Fruit fly (Drosophila melanogaster): ENCODE results near the gene Lsp2.
A peak's percentile ranks its signal among the peaks of the same experiment; 100 is the strongest.

The Lsp2 gene

DNA sequence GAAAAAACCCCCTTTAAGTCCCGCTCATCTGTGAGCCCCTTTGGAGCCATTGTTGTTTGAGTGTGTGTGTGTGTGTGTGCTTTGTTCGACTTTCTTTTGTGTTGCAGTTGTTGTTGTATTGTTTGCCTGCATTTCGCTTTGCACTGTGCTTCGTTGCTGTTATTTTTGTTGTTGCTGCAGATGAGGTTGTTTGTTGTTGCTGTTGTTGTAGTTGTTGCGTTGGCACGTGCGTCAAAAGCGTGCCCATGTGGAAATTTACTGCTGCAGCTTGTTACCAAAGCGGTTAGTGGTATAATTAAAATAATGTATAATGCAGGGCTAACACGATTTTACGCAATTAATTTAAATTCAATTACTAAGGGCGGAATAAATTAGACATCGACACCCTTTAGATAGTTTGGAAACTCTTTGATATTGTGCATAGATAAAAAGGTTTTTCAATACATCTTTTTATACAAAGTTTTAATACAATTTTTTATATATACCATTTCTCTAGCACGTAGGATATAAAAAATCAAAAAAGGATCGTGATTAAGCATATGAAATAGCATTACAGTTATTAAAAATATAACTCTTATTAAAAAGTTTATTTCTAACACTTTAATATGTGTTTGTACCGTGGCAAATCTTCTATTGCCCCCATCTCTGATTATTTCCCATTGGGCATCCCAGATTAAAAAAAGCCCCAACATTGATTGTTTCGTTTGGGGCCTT lies 38.9 kb upstream of the Lsp2 start (continued):
- TF ChIP-seq CG6792 (GFP tag; optimal IDR thresholded peaks at IDR 0.05) (peak; percentile 18), CG9139 (GFP tag; optimal IDR thresholded peaks at IDR 0.05) (no peak), CG11294 (GFP tag; IDR thresholded peaks at IDR 0.05) (no peak), CG8632 (GFP tag; optimal IDR thresholded peaks at IDR 0.05) (peak; percentile 47), Sox15 (GFP tag; optimal IDR thresholded peaks at IDR 0.05) (peak; percentile 15), Blimp-1 (GFP tag; optimal IDR thresholded peaks at IDR 0.05) (peak; percentile 40), CG34406 (GFP tag; optimal IDR thresholded peaks at IDR 0.05) (peak; percentile 58), OdsH (GFP tag; optimal IDR thresholded peaks at IDR 0.05) (peak; percentile 46), CG10669 (GFP tag; optimal IDR thresholded peaks at IDR 0.05) (no peak), CG3919 (GFP tag; optimal IDR thresholded peaks at IDR 0.05) (peak; percentile 55), acj6 (GFP tag; optimal IDR thresholded peaks at IDR 0.05) (peak; percentile 44), Ets21C (GFP tag; optimal IDR thresholded peaks at IDR 0.05) (peak; percentile 23), cyc (GFP tag; optimal IDR thresholded peaks at IDR 0.05) (peak; percentile 32), spab (GFP tag; optimal IDR thresholded peaks at IDR 0.05) (no peak), CG6854 (GFP tag; optimal IDR thresholded peaks at IDR 0.05) (peak; percentile 40), CG6163 (GFP tag; IDR thresholded peaks at IDR 0.05) (peak; percentile 61; the same call in 2 of the 3 replicates), Hr4 (GFP tag; optimal IDR thresholded peaks at IDR 0.05) (no peak), Met (GFP tag; optimal IDR thresholded peaks at IDR 0.05) (peak; percentile 79), CG4318 (GFP tag; optimal IDR thresholded peaks at IDR 0.05) (no peak), Eip93F (GFP tag; optimal IDR thresholded peaks at IDR 0.05) (no peak), dac (GFP tag; optimal IDR thresholded peaks at IDR 0.05) (no peak), Sox14 (GFP tag; optimal IDR thresholded peaks at IDR 0.05) (peak; percentile 74), CG6276 (GFP tag; optimal IDR thresholded peaks at IDR 0.05) (peak; percentile 44), Eip75B (GFP tag; optimal IDR thresholded peaks at IDR 0.05) (peak; percentile 18), Lpt (GFP tag; optimal IDR thresholded peaks at IDR 0.05) (peak; percentile 0), CG8319 (GFP tag; optimal IDR thresholded peaks at IDR 0.05) (peak; percentile 33), Hr38 (GFP tag; optimal IDR thresholded peaks at IDR 0.05) (no peak), CG11902 (GFP tag; optimal IDR thresholded peaks at IDR 0.05) (no peak), eg (GFP tag; IDR thresholded peaks at IDR 0.05) (0 out of 3 replicates have a peak, but pooled peaks have one; percentile 19), Ets96B (tag; optimal IDR thresholded peaks at IDR 0.05) (peak; percentile 5), CG16779 (tag; optimal IDR thresholded peaks at IDR 0.05) (no peak), CG15336 (GFP tag; IDR thresholded peaks at IDR 0.05) (no peak), svp (GFP tag) (peak; percentile 74), topi (GFP tag; optimal IDR thresholded peaks at IDR 0.05) (peak; percentile 45), CG32006 (GFP tag; optimal IDR thresholded peaks at IDR 0.05) (peak; percentile 52), CG1621 (tag; optimal IDR thresholded peaks at IDR 0.05) (no peak)

DNA sequence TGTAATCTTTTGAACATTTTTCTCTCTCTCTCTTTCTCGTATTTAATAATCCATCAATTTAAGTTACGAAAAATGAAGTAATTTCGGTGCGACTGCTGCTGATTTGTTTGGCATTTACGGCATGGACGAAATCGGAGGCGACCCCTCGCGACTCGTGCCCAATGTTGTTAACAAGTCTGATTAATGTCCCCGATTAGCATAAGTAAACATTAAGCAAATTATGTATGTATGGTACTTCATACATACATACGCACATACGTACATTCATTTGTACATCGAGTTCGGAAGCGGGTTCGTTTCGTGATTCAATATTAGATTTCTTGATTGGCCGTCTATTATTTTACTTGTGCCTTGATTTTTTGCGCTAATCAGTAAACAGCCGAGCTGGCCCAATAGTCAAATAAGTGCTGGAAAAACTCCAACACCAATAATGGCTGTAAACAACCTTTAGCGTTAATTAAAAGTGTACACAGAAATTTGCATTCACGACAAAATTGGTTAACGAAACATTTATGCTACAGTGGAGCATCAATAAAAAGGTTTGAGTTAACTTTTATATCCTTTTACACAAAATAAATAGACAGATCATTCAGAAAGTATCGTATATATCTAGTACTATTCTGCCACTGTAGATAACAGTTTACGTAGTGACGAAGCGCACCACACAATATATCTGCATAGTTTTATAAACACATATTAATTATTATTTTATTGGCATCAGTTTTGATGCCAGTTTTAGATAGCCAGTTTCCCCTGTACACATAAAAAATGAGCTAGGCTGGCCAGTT lies 38.1 kb upstream of the Lsp2 start:
- TF ChIP-seq fd85E (GFP tag; optimal IDR thresholded peaks at IDR 0.05) (no peak), Sox102F (GFP tag; optimal IDR thresholded peaks at IDR 0.05) (peak; percentile 38), CG8119 (GFP tag; IDR thresholded peaks at IDR 0.05) (peak; percentile 49; the same call in 2 of the 3 replicates), Met (GFP tag; optimal IDR thresholded peaks at IDR 0.05) (peak; percentile 22), eg (GFP tag; IDR thresholded peaks at IDR 0.05) (peak; percentile 73), CG6163 (GFP tag; IDR thresholded peaks at IDR 0.05) (0 out of 3 replicates have a peak, but pooled peaks have one; percentile 32), ss (GFP tag; optimal IDR thresholded peaks at IDR 0.05) (no peak), CG3032 (tag; optimal IDR thresholded peaks at IDR 0.05) (peak; percentile 15), CG31627 (GFP tag; optimal IDR thresholded peaks at IDR 0.05) (peak; percentile 1), CG8632 (GFP tag; optimal IDR thresholded peaks at IDR 0.05) (peak; percentile 2), Hr39 (GFP tag; optimal IDR thresholded peaks at IDR 0.05) (peak; percentile 22), Eip75B (GFP tag; optimal IDR thresholded peaks at IDR 0.05) (no peak), Smox (GFP tag; optimal IDR thresholded peaks at IDR 0.05) (peak; percentile 14), spab (GFP tag; optimal IDR thresholded peaks at IDR 0.05) (no peak), CG6792 (GFP tag; optimal IDR thresholded peaks at IDR 0.05) (no peak), fkh (GFP tag; optimal IDR thresholded peaks at IDR 0.05) (peak; percentile 86), CG6808 (GFP tag; optimal IDR thresholded peaks at IDR 0.05) (no peak), OdsH (GFP tag; optimal IDR thresholded peaks at IDR 0.05) (peak; percentile 36), CG4318 (GFP tag; optimal IDR thresholded peaks at IDR 0.05) (no peak), CG10669 (GFP tag; optimal IDR thresholded peaks at IDR 0.05) (no peak), CG34406 (GFP tag; optimal IDR thresholded peaks at IDR 0.05) (no peak), vri (GFP tag; optimal IDR thresholded peaks at IDR 0.05) (no peak), CG11294 (GFP tag; IDR thresholded peaks at IDR 0.05) (peak; percentile 56; the same call in 1 of the 2 replicates), cyc (GFP tag; optimal IDR thresholded peaks at IDR 0.05) (no peak)

Data from whole organism, prepupa.